Worm (Caenorhabditis elegans) whole organism, early embryonic: ENCODE measurements around the gene rpt-3.

Source experiments
- B0310.2 ChIP-seq: sonication (generic microtip); optimal IDR thresholded peaks from 2 replicates; lab custom pipeline; 2016; ENCODE audit warnings: mild to moderate bottlenecking, missing genetic modification characterization, missing compliant biosample characterization
- F13C5.2 ChIP-seq: sonication (generic microtip); optimal IDR thresholded peaks from 2 replicates; lab custom pipeline; 2017; ENCODE audit warnings: mild to moderate bottlenecking, missing genetic modification characterization, inconsistent platforms, missing compliant biosample characterization
- ama-1 ChIP-seq: fragments of 150-350 bp; optimal IDR thresholded peaks from 2 replicates; lab custom pipeline; 2014
- ceh-36 ChIP-seq: sonication (generic microtip); optimal IDR thresholded peaks from 2 replicates; lab custom pipeline; 2016; ENCODE audit warnings: missing genetic modification characterization, inconsistent platforms, missing compliant biosample characterization
- ets-7 ChIP-seq: sonication (generic microtip); optimal IDR thresholded peaks from 2 replicates; lab custom pipeline; 2016; ENCODE audit warnings: missing genotype, missing genetic modification characterization, missing compliant biosample characterization
- flt-1 ChIP-seq: fragments of 200-800 bp; sonication (Bioruptor generic); IDR thresholded peaks from 2 replicates; pipeline ENCODE4 v1.3.6; 2022; ENCODE audit warnings: missing genetic modification characterization, missing compliant biosample characterization
- hmbx-1 ChIP-seq: sonication (generic microtip); optimal IDR thresholded peaks from 2 replicates; lab custom pipeline; 2016; ENCODE audit warnings: mild to moderate bottlenecking, missing genetic modification characterization, missing compliant biosample characterization
- hnd-1 ChIP-seq: sonication (generic microtip); optimal IDR thresholded peaks from 2 replicates; lab custom pipeline; 2016; ENCODE audit warnings: missing genetic modification characterization, missing compliant biosample characterization
- pes-1 ChIP-seq: fragments of 200-800 bp; sonication (Bioruptor generic); IDR thresholded peaks from 2 replicates; pipeline ENCODE4 v1.3.6; 2022; ENCODE audit warnings: missing genetic modification reagents, missing genetic modification characterization, missing compliant biosample characterization
- scrt-1 ChIP-seq: fragments of 200-800 bp; sonication (Bioruptor generic); IDR thresholded peaks from 2 replicates; pipeline ENCODE4 v1.3.6; 2022; ENCODE audit warnings: missing genetic modification characterization, missing compliant biosample characterization
- sea-1 ChIP-seq: fragments of 200-800 bp; sonication (Bioruptor generic); conservative IDR thresholded peaks from 2 replicates; pipeline ENCODE4 v1.3.6; 2022; ENCODE audit warnings: missing genetic modification characterization, missing compliant biosample characterization
- tbx-37 ChIP-seq: fragments of 200-800 bp; sonication (Bioruptor generic); conservative IDR thresholded peaks from 2 replicates; pipeline ENCODE4 v1.3.6; 2022; ENCODE audit warnings: missing genetic modification reagents, missing genetic modification characterization, missing compliant biosample characterization
- tra-4 ChIP-seq: sonication (generic microtip); optimal IDR thresholded peaks from 2 replicates; lab custom pipeline; 2017; ENCODE audit warnings: missing genetic modification characterization, missing compliant biosample characterization

ce11 chrIII:6479439-6479838 lies 10.2 kb upstream of the rpt-3 start:
- TF ChIP-seq hnd-1: no peak
- no peak for TF ChIP-seq ama-1 (lab: Kevin White, UChicago)
- TF ChIP-seq sea-1 (GFP tag; lab: Robert Waterston, UW): no peak
- no peak for TF ChIP-seq flt-1 (GFP tag; lab: Robert Waterston, UW)
- TF ChIP-seq ceh-36 (tag; lab: Kevin White, UChicago): no peak
- TF ChIP-seq ets-7 (tag; lab: Kevin White, UChicago): no peak
- TF ChIP-seq pes-1 (GFP tag; lab: Robert Waterston, UW): no peak
- TF ChIP-seq tra-4 (tag; lab: Kevin White, UChicago): no peak
- no peak for TF ChIP-seq hmbx-1 (tag; lab: Kevin White, UChicago)
- TF ChIP-seq tbx-37 (GFP tag; lab: Robert Waterston, UW): no peak
- no peak for TF ChIP-seq B0310.2 (tag; lab: Kevin White, UChicago)
- no peak for TF ChIP-seq scrt-1
- no peak for TF ChIP-seq F13C5.2
